Fruit fly (Drosophila melanogaster): ENCODE results near the gene CG12288.

CG12288 gene

dm6 chr2L:16887660-16888573 is 14.1 kb downstream of the CG12288 start, which contains the start of the genes osi and tweek (continued):
- peak; percentile 81 for TF ChIP-seq HLH4C (GFP tag; IDR thresholded peaks at IDR 0.05; ENCODE audit: partially characterized antibody)
- TF ChIP-seq HmgZ (tag; optimal IDR thresholded peaks at IDR 0.05) = peak; percentile 35
- no peak for TF ChIP-seq kni (GFP tag; optimal IDR thresholded peaks at IDR 0.05)
- peak; percentile 46 for TF ChIP-seq Max (GFP tag; optimal IDR thresholded peaks at IDR 0.05)
- peak; percentile 39 for TF ChIP-seq CG6272 (GFP tag; IDR thresholded peaks at IDR 0.05)
- TF ChIP-seq CG18619 (GFP tag; optimal IDR thresholded peaks at IDR 0.05) = peak; percentile 59
- TF ChIP-seq her (GFP tag; optimal IDR thresholded peaks at IDR 0.05) = peak; percentile 25
- no peak for TF ChIP-seq pita (GFP tag; optimal IDR thresholded peaks at IDR 0.05)
- TF ChIP-seq CG2116 (GFP tag; optimal IDR thresholded peaks at IDR 0.05) = peak; percentile 50
- TF ChIP-seq mam (GFP tag; optimal IDR thresholded peaks at IDR 0.05) = peak; percentile 63
- TF ChIP-seq ranshi (GFP tag; IDR thresholded peaks at IDR 0.05) = peak; percentile 21; the same call in 1 of the 2 replicates
- no peak; the same call in 1 of the 2 replicates for TF ChIP-seq CG43689 (GFP tag; IDR thresholded peaks at IDR 0.05)
- TF ChIP-seq aop (GFP tag; IDR thresholded peaks at IDR 0.05) = no peak
- TF ChIP-seq gsb-n (tag; optimal IDR thresholded peaks at IDR 0.05) = no peak
- peak; percentile 21; the same call in 1 of the 2 replicates for TF ChIP-seq CG10366 (GFP tag; IDR thresholded peaks at IDR 0.05)
- TF ChIP-seq CG3838 (GFP tag; optimal IDR thresholded peaks at IDR 0.05) = peak; percentile 17
- no peak for TF ChIP-seq CG2678 (tag; optimal IDR thresholded peaks at IDR 0.05)
- no peak for TF ChIP-seq CG6854 (GFP tag; optimal IDR thresholded peaks at IDR 0.05)
- TF ChIP-seq mld (GFP tag; IDR thresholded peaks at IDR 0.05; ENCODE audit: partially characterized antibody) = no peak; the same call in 1 of the 3 replicates
- no peak for TF ChIP-seq luna (GFP tag; optimal IDR thresholded peaks at IDR 0.05)
- TF ChIP-seq pnt (GFP tag; optimal IDR thresholded peaks at IDR 0.05) = peak; percentile 32
- peak; percentile 40 for TF ChIP-seq nerfin-2 (GFP tag; IDR thresholded peaks at IDR 0.05; ENCODE audit: partially characterized antibody)
- TF ChIP-seq Med (GFP tag) = peak; percentile 82
- TF ChIP-seq Fer3 (tag; optimal IDR thresholded peaks at IDR 0.05) = peak; percentile 2
- peak; percentile 64 for TF ChIP-seq cwo (GFP tag; optimal IDR thresholded peaks at IDR 0.05)
- TF ChIP-seq fd102C (GFP tag; optimal IDR thresholded peaks at IDR 0.05) = no peak
- TF ChIP-seq run (tag; optimal IDR thresholded peaks at IDR 0.05) = no peak
- TF ChIP-seq Usf (GFP tag; optimal IDR thresholded peaks at IDR 0.05) = peak; percentile 26
- peak; percentile 2 for TF ChIP-seq Hand (GFP tag; optimal IDR thresholded peaks at IDR 0.05)
- TF ChIP-seq CG7357 (GFP tag; IDR thresholded peaks at IDR 0.05) = no peak
- TF ChIP-seq twi (tag; optimal IDR thresholded peaks at IDR 0.05) = no peak
- TF ChIP-seq MTF-1 (GFP tag; optimal IDR thresholded peaks at IDR 0.05; ENCODE audit: borderline replicate concordance) = peak; percentile 55
- no peak for TF ChIP-seq seq (GFP tag; IDR thresholded peaks at IDR 0.05)
- TF ChIP-seq Rx (GFP tag; IDR thresholded peaks at IDR 0.05) = no peak
- TF ChIP-seq esg (GFP tag; conservative IDR thresholded peaks at IDR 0.05) = peak; percentile 19; the same call in 1 of the 2 replicates
- no peak for TF ChIP-seq nau (GFP tag; optimal IDR thresholded peaks at IDR 0.05)
- TF ChIP-seq peb (GFP tag; IDR thresholded peaks at IDR 0.05) = no peak
- TF ChIP-seq CG32772 (GFP tag; IDR thresholded peaks at IDR 0.05) = no peak
- peak; percentile 59 for TF ChIP-seq ttk (GFP tag; IDR thresholded peaks at IDR 0.05)
- TF ChIP-seq tna (GFP tag; IDR thresholded peaks at IDR 0.05; ENCODE audit: partially characterized antibody) = peak; percentile 66
- peak; percentile 76 for TF ChIP-seq ato (GFP tag; IDR thresholded peaks at IDR 0.05; ENCODE audit: partially characterized antibody)
- no peak for TF ChIP-seq en (GFP tag; optimal IDR thresholded peaks at IDR 0.05)
- peak; percentile 10 for TF ChIP-seq Dad (GFP tag; optimal IDR thresholded peaks at IDR 0.05)
- peak; percentile 11 for TF ChIP-seq Dip3 (GFP tag; optimal IDR thresholded peaks at IDR 0.05)
- TF ChIP-seq ind (GFP tag; optimal IDR thresholded peaks at IDR 0.05) = peak; percentile 42
- TF ChIP-seq ara (GFP tag; IDR thresholded peaks at IDR 0.05) = no peak
- no peak for TF ChIP-seq CG3281 (GFP tag; optimal IDR thresholded peaks at IDR 0.05)
- TF ChIP-seq CG9215 (GFP tag; IDR thresholded peaks at IDR 0.05) = peak; percentile 49

All from whole organism, embryonic.